Worm (Caenorhabditis elegans): ENCODE data around the gene C49G7.13.

C49G7.13 gene

DNA sequence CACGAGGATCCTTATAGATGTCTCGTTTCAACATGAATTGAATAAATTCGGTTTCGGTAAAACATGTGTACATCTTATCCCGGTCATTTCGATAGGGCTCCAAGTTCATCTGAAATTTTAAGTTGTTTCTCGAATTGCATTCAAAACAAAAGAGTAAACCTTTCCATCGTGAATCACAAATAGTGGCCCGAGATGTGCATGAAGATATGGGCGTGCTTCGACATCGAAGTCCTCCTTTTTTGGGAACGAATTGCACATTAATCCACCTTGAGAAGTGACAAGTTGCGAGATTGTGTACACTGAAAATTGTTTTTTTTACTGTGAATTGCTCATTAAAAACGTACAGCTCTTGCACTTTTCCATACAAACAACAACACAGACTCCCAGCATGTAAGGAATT is 20.3 kb downstream of the C49G7.13 start:
- TF ChIP-seq mcd-1 (GFP tag; IDR thresholded peaks at IDR 0.05) (no peak), mes-4 (tag; optimal IDR thresholded peaks at IDR 0.05) (no peak), unc-62 (GFP tag; optimal IDR thresholded peaks at IDR 0.05) (no peak), F52B5.7 (tag; optimal IDR thresholded peaks at IDR 0.05) (no peak), atf-7 (tag; optimal IDR thresholded peaks at IDR 0.05) (no peak), tbp1 (GFP tag; optimal IDR thresholded peaks at IDR 0.05) (no peak), ztf-3 (GFP tag; optimal IDR thresholded peaks at IDR 0.05) (no peak), ztf-6 (GFP tag; IDR thresholded peaks at IDR 0.05) (no peak), nhr-179 (tag; optimal IDR thresholded peaks at IDR 0.05) (no peak)

DNA sequence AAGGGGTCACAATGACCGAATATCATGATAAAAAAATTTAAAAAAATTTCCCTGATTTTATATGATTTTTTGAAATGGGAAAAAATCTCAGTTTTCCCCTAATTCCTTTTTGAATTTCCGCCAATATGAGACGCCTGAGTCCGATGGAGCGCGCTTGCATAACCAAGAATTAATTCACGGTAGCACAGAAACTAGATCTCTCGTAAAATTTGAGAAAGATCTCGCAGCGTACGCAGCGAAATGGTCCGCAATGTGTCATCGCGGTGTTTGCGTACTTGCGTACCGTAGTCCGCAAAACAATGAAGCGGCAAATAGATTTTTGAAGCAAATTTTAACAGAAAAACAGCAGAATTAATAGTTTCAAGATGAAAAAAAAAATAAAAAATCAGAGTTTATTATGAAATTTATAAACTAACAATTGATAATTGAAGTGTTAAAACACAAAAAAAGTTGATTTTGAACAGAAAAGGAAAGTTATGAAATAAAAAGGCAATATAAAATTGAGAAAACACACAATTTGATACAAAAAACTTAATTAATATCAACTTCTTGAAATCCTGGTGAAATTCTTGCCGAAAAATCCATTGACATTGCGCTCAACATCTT is 27.8 kb downstream of the C49G7.13 start:
- peak; percentile 57 for TF ChIP-seq lin-54 (GFP tag; optimal IDR thresholded peaks at IDR 0.05)
- TF ChIP-seq egl-18 (GFP tag; IDR thresholded peaks at IDR 0.05), result 0 out of 2 replicates have a peak, but pooled peaks have one; percentile 59
- peak; percentile 67 for TF ChIP-seq C06A6.2 (GFP tag; conservative IDR thresholded peaks at IDR 0.05)
- TF ChIP-seq ceh-100 (GFP tag; IDR thresholded peaks at IDR 0.05), result peak; percentile 77
- TF ChIP-seq madf-6 (GFP tag; IDR thresholded peaks at IDR 0.05), result peak; percentile 66
- peak; percentile 91 for TF ChIP-seq hmg-1.2 (GFP tag; IDR thresholded peaks at IDR 0.05)
- TF ChIP-seq nfyb-1 (GFP tag; IDR thresholded peaks at IDR 0.05), result peak; percentile 83
- peak; percentile 72; the same call in 1 of the 2 replicates for TF ChIP-seq D2030.7 (GFP tag; IDR thresholded peaks at IDR 0.05)
- TF ChIP-seq mcd-1 (GFP tag; IDR thresholded peaks at IDR 0.05), result peak; percentile 98
- peak; percentile 36 for TF ChIP-seq lsl-1 (GFP tag; optimal IDR thresholded peaks at IDR 0.05)
- TF ChIP-seq ceh-91 (GFP tag; IDR thresholded peaks at IDR 0.05), result peak; percentile 69
- TF ChIP-seq lir-1 (GFP tag; conservative IDR thresholded peaks at IDR 0.05), result peak; percentile 35; the same call in 1 of the 2 replicates
- TF ChIP-seq Y67H2A.10 (GFP tag; conservative IDR thresholded peaks at IDR 0.05), result 0 out of 2 replicates have a peak, but pooled peaks have one; percentile 30
- peak; percentile 63; the same call in 1 of the 2 replicates for TF ChIP-seq rcor-1 (GFP tag; IDR thresholded peaks at IDR 0.05)
- TF ChIP-seq hmg-20 (GFP tag; IDR thresholded peaks at IDR 0.05), result 0 out of 2 replicates have a peak, but pooled peaks have one; percentile 16
- TF ChIP-seq B0019.2 (GFP tag; conservative IDR thresholded peaks at IDR 0.05), result 0 out of 2 replicates have a peak, but pooled peaks have one; percentile 19
- TF ChIP-seq madf-8 (GFP tag; conservative IDR thresholded peaks at IDR 0.05), result peak; percentile 33; the same call in 1 of the 2 replicates
- peak; percentile 60 for TF ChIP-seq F33H1.4 (GFP tag; IDR thresholded peaks at IDR 0.05)
- peak; percentile 54 for TF ChIP-seq hsf-1 (GFP tag; IDR thresholded peaks at IDR 0.05)
- peak; percentile 66; the same call in 1 of the 2 replicates for TF ChIP-seq ekl-4 (GFP tag; IDR thresholded peaks at IDR 0.05)
- peak; percentile 6 for TF ChIP-seq attf-5 (GFP tag; optimal IDR thresholded peaks at IDR 0.05)

DNA sequence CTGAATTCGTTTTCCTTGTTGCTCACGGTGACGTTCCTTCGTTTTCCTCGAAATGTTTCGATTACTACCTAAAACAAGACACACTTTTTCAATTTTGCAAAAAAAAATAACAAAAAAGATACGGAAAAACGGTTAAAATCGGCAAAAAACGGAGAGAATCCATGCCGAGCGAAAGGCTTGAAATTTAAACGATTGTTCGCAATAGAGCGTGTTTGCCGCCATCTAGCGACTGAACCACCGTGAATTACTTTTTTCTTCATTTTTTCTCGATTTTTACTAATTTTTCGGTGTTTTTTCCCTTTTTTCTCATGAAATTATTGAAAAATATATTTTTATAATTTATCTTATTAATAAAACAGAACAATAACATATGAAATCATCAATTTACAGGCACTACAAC is 30.2 kb downstream of the C49G7.13 start:
- TF ChIP-seq mcd-1 (GFP tag; IDR thresholded peaks at IDR 0.05), result peak; percentile 59
- TF ChIP-seq hmg-1.2 (GFP tag; IDR thresholded peaks at IDR 0.05), result peak; percentile 36; the same call in 1 of the 2 replicates

DNA sequence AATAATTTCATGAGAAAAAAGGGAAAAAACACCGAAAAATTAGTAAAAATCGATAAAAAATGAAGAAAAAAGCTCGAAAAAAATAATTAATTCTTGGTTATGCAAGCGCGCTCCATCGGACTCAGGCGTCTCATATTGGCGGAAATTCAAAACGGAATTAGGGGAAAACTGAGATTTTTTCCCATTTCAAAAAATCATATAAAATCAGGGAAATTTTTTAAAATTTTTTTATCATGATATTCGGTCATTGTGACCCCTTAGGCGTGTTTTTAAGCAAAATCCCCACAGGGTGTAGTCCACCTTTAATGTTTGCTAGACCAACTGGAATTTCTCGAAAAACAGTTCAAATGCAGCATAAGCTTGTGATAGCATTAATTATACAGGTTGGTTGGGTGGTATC is 32.0 kb downstream of the C49G7.13 start:
- TF ChIP-seq mcd-1 (GFP tag; IDR thresholded peaks at IDR 0.05), result peak; percentile 82

DNA sequence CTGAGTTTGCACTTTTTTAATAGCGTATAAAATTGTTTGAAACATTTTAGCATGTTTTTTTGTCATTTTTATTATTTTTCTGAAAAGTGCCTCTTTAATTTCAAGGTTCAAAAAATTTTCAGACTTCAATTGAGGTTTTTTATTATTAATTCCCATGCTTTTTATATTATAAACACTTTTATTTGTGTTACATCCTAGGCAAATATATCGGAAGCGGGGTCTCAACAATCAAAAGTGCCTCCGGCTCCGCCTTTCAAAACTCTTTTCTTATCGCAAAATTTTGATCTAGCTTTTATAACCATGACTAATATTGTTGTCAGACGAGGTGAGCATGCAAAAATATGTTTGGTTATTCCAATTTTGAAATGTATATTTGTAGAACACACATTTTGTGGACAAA is 37.5 kb downstream of the C49G7.13 start, which contains the start of gene otpl-2:
TSS of gene otpl-2 (plus strand) at position 301 of the 400 bp plus-strand sequence.
- TF ChIP-seq lsl-1 (GFP tag; optimal IDR thresholded peaks at IDR 0.05), result no peak
- no peak for TF ChIP-seq ceh-100 (GFP tag; IDR thresholded peaks at IDR 0.05)
- no peak for TF ChIP-seq lsy-27 (tag; optimal IDR thresholded peaks at IDR 0.05; ENCODE audit: borderline replicate concordance, insufficient read depth)
- no peak for TF ChIP-seq ztf-3 (GFP tag; optimal IDR thresholded peaks at IDR 0.05)
- TF ChIP-seq B0019.2 (GFP tag; conservative IDR thresholded peaks at IDR 0.05), result no peak
- TF ChIP-seq mes-4 (tag; optimal IDR thresholded peaks at IDR 0.05), result no peak
- no peak for TF ChIP-seq F57C9.4 (tag; optimal IDR thresholded peaks at IDR 0.05)
- no peak for TF ChIP-seq nfya-2 (GFP tag; IDR thresholded peaks at IDR 0.05)
- no peak for TF ChIP-seq egl-18 (GFP tag; IDR thresholded peaks at IDR 0.05)
- no peak for TF ChIP-seq Y53F4B.3 (GFP tag; IDR thresholded peaks at IDR 0.05)
- no peak for TF ChIP-seq efl-1 (GFP tag; optimal IDR thresholded peaks at IDR 0.05)
- TF ChIP-seq lag-1 (GFP tag; IDR thresholded peaks at IDR 0.05), result no peak
- TF ChIP-seq die-1 (tag; optimal IDR thresholded peaks at IDR 0.05), result no peak
- TF ChIP-seq egrh-3 (GFP tag; IDR thresholded peaks at IDR 0.05), result no peak
- TF ChIP-seq pbrm-1 (GFP tag; IDR thresholded peaks at IDR 0.05), result no peak
- TF ChIP-seq B0261.1 (tag; optimal IDR thresholded peaks at IDR 0.05), result no peak
- TF ChIP-seq bed-1 (GFP tag; IDR thresholded peaks at IDR 0.05), result no peak
- TF ChIP-seq F23B12.7 (tag; optimal IDR thresholded peaks at IDR 0.05; ENCODE audit: insufficient read depth), result no peak
- no peak for TF ChIP-seq D2030.7 (GFP tag; IDR thresholded peaks at IDR 0.05)

All from whole organism, young adult.